Worm (Caenorhabditis elegans): ENCODE measurements around the gene C35A5.11.

ce11 chrV:10484640-10485039, 18.3 kb downstream of the C35A5.11 start, which contains the start of gene Y32F6B.1:
- TF ChIP-seq ztf-11 (tag; optimal IDR thresholded peaks at IDR 0.05) (no peak), elt-3 (tag; optimal IDR thresholded peaks at IDR 0.05) (no peak), nhr-76 (tag; optimal IDR thresholded peaks at IDR 0.05) (no peak), blmp-1 (tag; optimal IDR thresholded peaks at IDR 0.05) (no peak), sem-2 (GFP tag; optimal IDR thresholded peaks at IDR 0.05) (no peak), unc-39 (tag; optimal IDR thresholded peaks at IDR 0.05) (no peak), unc-62 (GFP tag; optimal IDR thresholded peaks at IDR 0.05) (no peak), elt-1 (tag; optimal IDR thresholded peaks at IDR 0.05; ENCODE audit: borderline replicate concordance, insufficient read depth) (no peak), snpc-4 (tag; optimal IDR thresholded peaks at IDR 0.05) (no peak), cnd-1 (tag; optimal IDR thresholded peaks at IDR 0.05) (no peak), zip-8 (tag; optimal IDR thresholded peaks at IDR 0.05) (no peak)

Data from whole organism, mixed stage, embryonic.